Fruit fly (Drosophila melanogaster) whole organism, embryonic: ENCODE data around the gene CG5445.

Experiments
- CG10462 ChIP-seq: fragments of 200-800 bp; sonication (Bioruptor generic); optimal IDR thresholded peaks from 2 replicates; lab custom pipeline; 2016; ENCODE audit warnings: missing biosample characterization, missing genetic modification characterization
- CG10543 ChIP-seq: fragments of 200-800 bp; sonication (Bioruptor generic); optimal IDR thresholded peaks from 3 replicates; lab custom pipeline; 2017; ENCODE audit warnings: missing biosample characterization, mild to moderate bottlenecking, missing genetic modification characterization, moderate library complexity
- CG11695 ChIP-seq: fragments of 200-800 bp; sonication (Bioruptor generic); IDR thresholded peaks from 3 replicates; pipeline ENCODE4 v1.3.6; 2022; ENCODE audit warnings: missing biosample characterization, missing genetic modification characterization
- CG12236 ChIP-seq: fragments of 200-800 bp; sonication (Bioruptor generic); optimal IDR thresholded peaks from 2 replicates; lab custom pipeline; 2016; ENCODE audit warnings: missing biosample characterization, missing genetic modification characterization
- CG13287 ChIP-seq: fragments of 200-800 bp; sonication (Bioruptor generic); IDR thresholded peaks from 2 replicates; pipeline ENCODE4 v1.3.6; 2022; ENCODE audit warnings: missing biosample characterization, missing genetic modification characterization; ENCODE audit not compliant: partially characterized antibody
- CG13296 ChIP-seq: fragments of 200-800 bp; sonication (Bioruptor generic); optimal IDR thresholded peaks from 3 replicates; lab custom pipeline; 2018; ENCODE audit warnings: missing biosample characterization, mild to moderate bottlenecking, missing genetic modification characterization
- CG13775 ChIP-seq: fragments of 200-800 bp; sonication (Bioruptor generic); optimal IDR thresholded peaks from 3 replicates; lab custom pipeline; 2017; ENCODE audit warnings: missing biosample characterization, mild to moderate bottlenecking, missing genetic modification characterization
- CG13894 ChIP-seq: fragments of 200-800 bp; sonication (Bioruptor generic); optimal IDR thresholded peaks from 3 replicates; lab custom pipeline; 2018; ENCODE audit warnings: missing biosample characterization, mild to moderate bottlenecking, missing genetic modification characterization, moderate library complexity
- CG14014 ChIP-seq: fragments of 200-800 bp; sonication (Bioruptor generic); IDR thresholded peaks from 2 replicates; pipeline ENCODE4 v1.3.6; 2022; ENCODE audit warnings: missing biosample characterization, missing genetic modification characterization
- CG16863 ChIP-seq: fragments of 200-800 bp; sonication (Bioruptor generic); optimal IDR thresholded peaks from 3 replicates; lab custom pipeline; 2016; ENCODE audit warnings: missing biosample characterization, missing genetic modification characterization
- CG18262 ChIP-seq: fragments of 200-800 bp; optimal IDR thresholded peaks from 3 replicates; lab custom pipeline; 2019; ENCODE audit warnings: missing biosample characterization, mild to moderate bottlenecking, missing genetic modification characterization, moderate library complexity
- CG2129 ChIP-seq: fragments of 200-800 bp; sonication (Bioruptor generic); IDR thresholded peaks from 2 replicates; pipeline ENCODE4 v1.3.6; 2022; ENCODE audit warnings: missing biosample characterization, missing genetic modification characterization; ENCODE audit not compliant: partially characterized antibody
- CG2678 ChIP-seq: fragments of 200-800 bp; sonication (Bioruptor generic); optimal IDR thresholded peaks from 3 replicates; lab custom pipeline; 2019; ENCODE audit warnings: missing biosample characterization, mild to moderate bottlenecking, missing genetic modification characterization, moderate library complexity
- CG30020 ChIP-seq: fragments of 200-800 bp; optimal IDR thresholded peaks from 2 replicates; lab custom pipeline; 2019; ENCODE audit warnings: missing biosample characterization, mild to moderate bottlenecking, missing genetic modification characterization, moderate library complexity
- CG3065 ChIP-seq: fragments of 200-800 bp; sonication (Bioruptor generic); optimal IDR thresholded peaks from 2 replicates; lab custom pipeline; 2016; ENCODE audit warnings: missing biosample characterization, missing genetic modification characterization
- CG4617 ChIP-seq: fragments of 200-800 bp; sonication (Bioruptor generic); optimal IDR thresholded peaks from 3 replicates; lab custom pipeline; 2016; ENCODE audit warnings: missing biosample characterization, missing genetic modification characterization, borderline replicate concordance
- CG4854 ChIP-seq: fragments of 200-800 bp; sonication (Bioruptor generic); optimal IDR thresholded peaks from 2 replicates; lab custom pipeline; 2016; ENCODE audit warnings: missing biosample characterization, missing genetic modification characterization, inconsistent platforms
- CG6175 ChIP-seq: fragments of 200-800 bp; sonication (Bioruptor generic); IDR thresholded peaks from 3 replicates; pipeline ENCODE4 v1.3.6; 2022; ENCODE audit warnings: missing biosample characterization, missing genetic modification characterization
- CG7372 ChIP-seq: fragments of 200-800 bp; sonication (Bioruptor generic); IDR thresholded peaks from 2 replicates; pipeline ENCODE4 v1.3.6; 2022; ENCODE audit warnings: missing biosample characterization, missing genetic modification characterization
- CG8089 ChIP-seq: fragments of 200-800 bp; sonication (Bioruptor generic); optimal IDR thresholded peaks from 3 replicates; lab custom pipeline; 2016; ENCODE audit warnings: missing biosample characterization, missing genetic modification characterization
- CG8281 ChIP-seq: fragments of 200-800 bp; sonication (Bioruptor generic); optimal IDR thresholded peaks from 2 replicates; lab custom pipeline; 2018; ENCODE audit warnings: missing biosample characterization, mild to moderate bottlenecking, missing genetic modification characterization, moderate library complexity
- D19B ChIP-seq: fragments of 200-800 bp; sonication (Bioruptor generic); optimal IDR thresholded peaks from 2 replicates; lab custom pipeline; 2017; ENCODE audit warnings: missing biosample characterization, mild to moderate bottlenecking, missing genetic modification characterization
- Dek ChIP-seq: fragments of 200-800 bp; sonication (Bioruptor generic); optimal IDR thresholded peaks from 3 replicates; lab custom pipeline; 2019; ENCODE audit warnings: missing biosample characterization, mild to moderate bottlenecking, missing genetic modification characterization, moderate library complexity
- Dip2 ChIP-seq: fragments of 200-800 bp; sonication (Bioruptor generic); IDR thresholded peaks from 2 replicates; pipeline ENCODE4 v1.3.6; 2022; ENCODE audit warnings: missing biosample characterization, missing genetic modification characterization
- Fer2 ChIP-seq: fragments of 200-800 bp; sonication (Bioruptor generic); optimal IDR thresholded peaks from 2 replicates; lab custom pipeline; 2018; ENCODE audit warnings: missing biosample characterization, mild to moderate bottlenecking, missing genetic modification characterization, moderate library complexity
- Hmr ChIP-seq: fragments of 200-800 bp; sonication (Bioruptor generic); optimal IDR thresholded peaks from 3 replicates; lab custom pipeline; 2017; ENCODE audit warnings: mild to moderate bottlenecking, missing biosample characterization, missing genetic modification reagents, missing genetic modification characterization
- Hmx ChIP-seq: fragments of 200-800 bp; sonication (Bioruptor generic); optimal IDR thresholded peaks from 2 replicates; lab custom pipeline; 2016; ENCODE audit warnings: missing biosample characterization, missing genetic modification characterization
- Mes4 ChIP-seq: fragments of 200-800 bp; sonication (Bioruptor generic); optimal IDR thresholded peaks from 2 replicates; lab custom pipeline; 2016; ENCODE audit warnings: missing biosample characterization, missing genetic modification characterization
- Oaz ChIP-seq: fragments of 200-800 bp; sonication (Bioruptor generic); IDR thresholded peaks from 2 replicates; pipeline ENCODE4 v1.3.6; 2022; ENCODE audit warnings: missing biosample characterization, missing genetic modification characterization
- Optix ChIP-seq: fragments of 200-800 bp; sonication (Bioruptor generic); IDR thresholded peaks from 3 replicates; pipeline ENCODE4 v1.3.6; 2022; ENCODE audit warnings: missing biosample characterization, missing genetic modification characterization
- Side ChIP-seq: fragments of 200-800 bp; sonication (Bioruptor generic); optimal IDR thresholded peaks from 2 replicates; lab custom pipeline; 2016; ENCODE audit warnings: missing biosample characterization, missing genetic modification characterization
- Sry-δ ChIP-seq: fragments of 200-800 bp; sonication (Bioruptor generic); optimal IDR thresholded peaks from 2 replicates; lab custom pipeline; 2016; ENCODE audit warnings: missing biosample characterization, missing genetic modification characterization
- Vsx1 ChIP-seq: fragments of 200-800 bp; sonication (Bioruptor generic); optimal IDR thresholded peaks from 2 replicates; lab custom pipeline; 2017; ENCODE audit warnings: missing biosample characterization, mild to moderate bottlenecking, missing genetic modification characterization, missing genetic modification reagents
- Xbp1 ChIP-seq: fragments of 200-800 bp; sonication (Bioruptor generic); optimal IDR thresholded peaks from 3 replicates; lab custom pipeline; 2016; ENCODE audit warnings: missing biosample characterization, mild to moderate bottlenecking, missing genetic modification characterization
- cas ChIP-seq: fragments of 200-800 bp; sonication (Bioruptor generic); IDR thresholded peaks from 2 replicates; pipeline ENCODE4 v1.3.6; 2022; ENCODE audit warnings: missing biosample characterization, missing genetic modification characterization
- esg ChIP-seq: fragments of 200-800 bp; sonication (Bioruptor generic); conservative IDR thresholded peaks from 2 replicates; pipeline ENCODE4 v1.3.6; 2022; ENCODE audit warnings: missing biosample characterization, missing genetic modification characterization
- exex ChIP-seq: fragments of 200-800 bp; sonication (Bioruptor generic); optimal IDR thresholded peaks from 4 replicates; lab custom pipeline; 2018; ENCODE audit warnings: missing biosample characterization, mild to moderate bottlenecking, missing genetic modification characterization, moderate library complexity
- inv ChIP-seq: fragments of 200-800 bp; sonication (Bioruptor generic); IDR thresholded peaks from 2 replicates; pipeline ENCODE4 v1.3.6; 2022; ENCODE audit warnings: missing biosample characterization, missing genetic modification characterization; ENCODE audit not compliant: partially characterized antibody
- lilli ChIP-seq: fragments of 200-800 bp; sonication (Bioruptor generic); optimal IDR thresholded peaks from 3 replicates; lab custom pipeline; 2016; ENCODE audit warnings: missing biosample characterization, missing genetic modification characterization
- mam ChIP-seq: fragments of 200-800 bp; sonication (Bioruptor generic); optimal IDR thresholded peaks from 3 replicates; lab custom pipeline; 2016; ENCODE audit warnings: missing biosample characterization, missing genetic modification characterization
- nerfin-1 ChIP-seq: fragments of 200-800 bp; sonication (Bioruptor generic); optimal IDR thresholded peaks from 3 replicates; lab custom pipeline; 2019; ENCODE audit warnings: missing biosample characterization, mild to moderate bottlenecking, missing genetic modification characterization, moderate library complexity
- nom ChIP-seq: fragments of 200-800 bp; sonication (Bioruptor generic); optimal IDR thresholded peaks from 2 replicates; lab custom pipeline; 2017; ENCODE audit warnings: missing biosample characterization, missing genetic modification characterization, mild to moderate bottlenecking, moderate library complexity, missing genetic modification reagents
- pb ChIP-seq: fragments of 200-800 bp; sonication (Bioruptor generic); optimal IDR thresholded peaks from 3 replicates; lab custom pipeline; 2016; ENCODE audit warnings: missing biosample characterization, missing genetic modification characterization
- pfk ChIP-seq: fragments of 200-800 bp; sonication (Bioruptor generic); optimal IDR thresholded peaks from 2 replicates; lab custom pipeline; 2018; ENCODE audit warnings: missing biosample characterization, mild to moderate bottlenecking, missing genetic modification characterization, moderate library complexity
- phol ChIP-seq: fragments of 200-800 bp; sonication (Bioruptor generic); optimal IDR thresholded peaks from 3 replicates; lab custom pipeline; 2018; ENCODE audit warnings: missing biosample characterization, mild to moderate bottlenecking, missing genetic modification characterization, moderate library complexity
- pnt ChIP-seq: fragments of 200-800 bp; sonication (Bioruptor generic); optimal IDR thresholded peaks from 3 replicates; lab custom pipeline; 2016; ENCODE audit warnings: missing biosample characterization, missing genetic modification characterization
- sens ChIP-seq: fragments of 200-800 bp; sonication (Bioruptor generic); peaks from one replicate; lab custom pipeline; 2016; ENCODE audit warnings: missing biosample characterization, missing genetic modification characterization
- sens-2 ChIP-seq: fragments of 200-800 bp; sonication (Bioruptor generic); IDR thresholded peaks from 2 replicates; pipeline ENCODE4 v1.3.6; 2022; ENCODE audit warnings: missing biosample characterization, missing genetic modification characterization
- stc ChIP-seq: fragments of 200-800 bp; sonication (Bioruptor generic); IDR thresholded peaks from 2 replicates; pipeline ENCODE4 v1.3.6; 2022; ENCODE audit warnings: missing biosample characterization, missing genetic modification characterization
- sug ChIP-seq: fragments of 200-800 bp; optimal IDR thresholded peaks from 2 replicates; lab custom pipeline; 2019; ENCODE audit warnings: missing biosample characterization, mild to moderate bottlenecking, missing genetic modification characterization, moderate library complexity
- tgo ChIP-seq: fragments of 200-800 bp; sonication (Bioruptor generic); IDR thresholded peaks from 3 replicates; pipeline ENCODE4 v1.3.6; 2022; ENCODE audit warnings: missing biosample characterization, missing genetic modification characterization

The CG5445 gene

dm6 chrX:17297070-17297689 lies 14.9 kb downstream of the CG5445 start (continued):
- peak; percentile 15 for TF ChIP-seq CG8089 (GFP tag; lab: Kevin White, UChicago)
- no peak for TF ChIP-seq CG11695 (GFP tag; lab: Robert Waterston, UW)
- no peak for TF ChIP-seq CG4617 (GFP tag; lab: Kevin White, UChicago)
- no peak for TF ChIP-seq CG7372 (GFP tag; lab: Robert Waterston, UW)
- TF ChIP-seq CG8281 = no peak
- TF ChIP-seq CG6175 (GFP tag; lab: Robert Waterston, UW) = no peak
- peak; percentile 1 for TF ChIP-seq Hmr
- no peak for TF ChIP-seq CG13287
- TF ChIP-seq Dip2 (GFP tag; lab: Robert Waterston, UW) = no peak
- no peak for TF ChIP-seq CG4854 (GFP tag; lab: Kevin White, UChicago)
- TF ChIP-seq Oaz (GFP tag; lab: Robert Waterston, UW) = no peak
- no peak for TF ChIP-seq CG13894
- peak; percentile 9 for TF ChIP-seq lilli (GFP tag; lab: Kevin White, UChicago)
- peak; percentile 19 for TF ChIP-seq pnt
- no peak for TF ChIP-seq Sry-δ (GFP tag; lab: Kevin White, UChicago)
- no peak for TF ChIP-seq Hmx (GFP tag; lab: Kevin White, UChicago)
- TF ChIP-seq CG2678 (tag; lab: Kevin White, UChicago) = peak; percentile 43
- TF ChIP-seq CG30020 (tag; lab: Kevin White, UChicago) = no peak
- no peak for TF ChIP-seq CG10543 (GFP tag; lab: Kevin White, UChicago)
- TF ChIP-seq Vsx1 (GFP tag; lab: Kevin White, UChicago) = no peak
- peak; percentile 2 for TF ChIP-seq CG12236
- TF ChIP-seq Xbp1 (GFP tag; lab: Kevin White, UChicago) = peak; percentile 47
- TF ChIP-seq sens (GFP tag; lab: Kevin White, UChicago) = peak; percentile 73
- peak; percentile 42 for TF ChIP-seq nerfin-1 (tag; lab: Kevin White, UChicago)
- no peak for TF ChIP-seq Fer2 (tag; lab: Kevin White, UChicago)
- TF ChIP-seq CG14014 (GFP tag; lab: Robert Waterston, UW) = no peak
- peak; percentile 52; the same call in 1 of the 3 replicates for TF ChIP-seq Optix (GFP tag; lab: Robert Waterston, UW)
- TF ChIP-seq CG16863 (GFP tag; lab: Kevin White, UChicago) = peak; percentile 31
- TF ChIP-seq Side (GFP tag; lab: Kevin White, UChicago) = no peak
- no peak for TF ChIP-seq CG13296 (GFP tag; lab: Kevin White, UChicago)
- TF ChIP-seq stc = peak; percentile 11; the same call in 1 of the 2 replicates
- no peak for TF ChIP-seq pfk
- TF ChIP-seq CG10462 (GFP tag; lab: Kevin White, UChicago) = no peak
- no peak for TF ChIP-seq D19B
- TF ChIP-seq nom (GFP tag; lab: Kevin White, UChicago) = no peak
- no peak for TF ChIP-seq inv (GFP tag; lab: Robert Waterston, UW)
- no peak for TF ChIP-seq CG13775 (GFP tag; lab: Kevin White, UChicago)
- no peak for TF ChIP-seq Dek
- TF ChIP-seq CG3065 = no peak
- no peak for TF ChIP-seq CG2129
- TF ChIP-seq mam (GFP tag; lab: Kevin White, UChicago) = no peak
- TF ChIP-seq CG18262 (tag; lab: Kevin White, UChicago) = peak; percentile 65
- TF ChIP-seq sens-2 (GFP tag; lab: Robert Waterston, UW) = no peak
- no peak for TF ChIP-seq sug (tag; lab: Kevin White, UChicago)
- peak; percentile 27; the same call in 1 of the 3 replicates for TF ChIP-seq tgo (GFP tag; lab: Robert Waterston, UW)
- no peak for TF ChIP-seq exex
- no peak for TF ChIP-seq Mes4 (GFP tag; lab: Kevin White, UChicago)
- no peak for TF ChIP-seq cas (GFP tag; lab: Robert Waterston, UW)
- TF ChIP-seq esg (GFP tag; lab: Robert Waterston, UW) = no peak
- no peak for TF ChIP-seq pb (GFP tag; lab: Kevin White, UChicago)
- TF ChIP-seq phol (tag; lab: Kevin White, UChicago) = peak; percentile 52
